Fruit fly (Drosophila melanogaster): ENCODE data around the gene skd.

Gene skd

DNA sequence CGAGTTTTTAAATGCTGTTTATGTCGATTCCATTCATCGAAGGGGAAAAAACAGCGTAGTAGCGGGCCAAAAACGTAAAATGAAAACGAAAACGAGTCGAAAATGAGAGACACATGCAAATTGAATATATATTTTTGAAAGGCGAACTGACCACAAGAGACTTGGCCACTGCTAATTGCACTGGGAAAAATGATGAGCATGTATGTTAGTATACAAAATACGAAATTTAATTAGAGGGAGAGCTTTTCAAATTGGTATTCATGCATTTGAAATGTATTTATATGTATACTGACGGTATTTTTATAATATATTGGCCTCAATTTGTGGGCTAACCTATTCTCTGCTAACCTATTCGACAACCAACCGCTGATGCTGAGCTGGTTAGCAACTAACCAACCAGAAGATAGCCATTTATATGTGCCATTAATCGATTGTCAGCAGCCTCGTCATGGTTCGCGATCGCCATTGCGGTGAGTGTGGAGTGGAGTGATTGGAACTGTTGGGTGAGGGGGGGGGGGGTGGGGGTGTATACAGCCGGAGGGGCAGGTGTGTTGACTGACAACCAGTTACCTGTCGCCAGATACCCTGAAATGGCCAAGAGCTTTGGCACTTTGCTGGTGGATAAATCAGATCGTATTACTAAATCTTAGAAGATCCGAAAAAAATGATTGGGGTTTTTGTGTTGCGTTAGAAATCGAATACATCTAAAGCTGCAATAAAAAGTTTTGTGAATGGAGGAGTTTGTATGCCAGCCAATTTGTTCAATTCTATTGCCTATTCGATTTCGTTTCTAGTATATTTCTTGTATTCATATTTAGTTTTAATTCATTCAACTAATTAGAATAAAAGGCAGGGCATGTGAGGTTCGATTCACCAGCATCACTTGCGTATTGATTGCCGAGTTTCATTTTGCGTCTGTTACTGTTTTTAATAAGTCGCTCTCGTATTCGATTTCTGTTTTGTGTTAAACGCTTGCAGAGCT lies 15.0 kb upstream of the skd start (continued):
- TF ChIP-seq stc (GFP tag; IDR thresholded peaks at IDR 0.05) (peak; percentile 15; the same call in 1 of the 2 replicates), Drgx (GFP tag; IDR thresholded peaks at IDR 0.05) (peak; percentile 63), CkIIα-i1 (GFP tag; IDR thresholded peaks at IDR 0.05) (no peak), gfzf (GFP tag; optimal IDR thresholded peaks at IDR 0.05) (no peak), CoRest (tag; optimal IDR thresholded peaks at IDR 0.05) (no peak), CG11695 (GFP tag; IDR thresholded peaks at IDR 0.05) (peak; percentile 66; the same call in 2 of the 3 replicates), yki (optimal IDR thresholded peaks at IDR 0.05) (no peak), CG10431 (GFP tag; optimal IDR thresholded peaks at IDR 0.05) (no peak), CG7556 (GFP tag; optimal IDR thresholded peaks at IDR 0.05) (peak; percentile 25), CG2116 (GFP tag; optimal IDR thresholded peaks at IDR 0.05) (no peak), unc-4 (GFP tag; IDR thresholded peaks at IDR 0.05; ENCODE audit: partially characterized antibody) (no peak), btn (GFP tag; optimal IDR thresholded peaks at IDR 0.05) (no peak), ci (GFP tag; IDR thresholded peaks at IDR 0.05) (peak; percentile 56; the same call in 1 of the 3 replicates), hth (optimal IDR thresholded peaks at IDR 0.05) (no peak), MESR4 (GFP tag; optimal IDR thresholded peaks at IDR 0.05) (no peak), CG31365 (tag; optimal IDR thresholded peaks at IDR 0.05) (no peak), CG1792 (GFP tag; optimal IDR thresholded peaks at IDR 0.05) (no peak), MBD-R2 (GFP tag; IDR thresholded peaks at IDR 0.05) (0 out of 2 replicates have a peak, but pooled peaks have one; percentile 24), Dref (GFP tag; IDR thresholded peaks at IDR 0.05) (no peak), CG16863 (GFP tag; optimal IDR thresholded peaks at IDR 0.05) (no peak), ftz-f1 (GFP tag; optimal IDR thresholded peaks at IDR 0.05) (no peak), Kr (GFP tag; optimal IDR thresholded peaks at IDR 0.05) (no peak), CG30403 (GFP tag; optimal IDR thresholded peaks at IDR 0.05) (peak; percentile 6), CG4360 (GFP tag; IDR thresholded peaks at IDR 0.05) (no peak), CG11085 (GFP tag; IDR thresholded peaks at IDR 0.05) (0 out of 2 replicates have a peak, but pooled peaks have one; percentile 6), Atf-2 (GFP tag; optimal IDR thresholded peaks at IDR 0.05) (no peak), pb (GFP tag; optimal IDR thresholded peaks at IDR 0.05) (no peak), vvl (GFP tag; IDR thresholded peaks at IDR 0.05) (0 out of 2 replicates have a peak, but pooled peaks have one; percentile 36), CG11504 (tag; optimal IDR thresholded peaks at IDR 0.05) (peak; percentile 41), CG10543 (GFP tag; optimal IDR thresholded peaks at IDR 0.05) (no peak), ken (GFP tag; IDR thresholded peaks at IDR 0.05) (no peak), pho (GFP tag; optimal IDR thresholded peaks at IDR 0.05) (no peak)

dm6 chr3L:21040831-21041230 lies 13.6 kb upstream of the skd start:
- TF ChIP-seq TFAM (GFP tag; optimal IDR thresholded peaks at IDR 0.05) (no peak), Hmr (GFP tag; optimal IDR thresholded peaks at IDR 0.05) (no peak), CG7357 (GFP tag; IDR thresholded peaks at IDR 0.05) (no peak), NfI (GFP tag; optimal IDR thresholded peaks at IDR 0.05) (no peak), Lim3 (GFP tag; IDR thresholded peaks at IDR 0.05) (no peak), HmgZ (tag; optimal IDR thresholded peaks at IDR 0.05) (no peak), Fer1 (GFP tag; optimal IDR thresholded peaks at IDR 0.05) (no peak), chinmo (GFP tag; IDR thresholded peaks at IDR 0.05; ENCODE audit: partially characterized antibody) (peak; percentile 51; the same call in 1 of the 4 replicates), pan (optimal IDR thresholded peaks at IDR 0.05) (no peak), pan (GFP tag; optimal IDR thresholded peaks at IDR 0.05 in 1 of 2, IDR thresholded peaks at IDR 0.05 in 1 of 2) (peak in 1 of 2 experiments; percentile 22), CG10366 (GFP tag; IDR thresholded peaks at IDR 0.05) (no peak), CG9932 (GFP tag; IDR thresholded peaks at IDR 0.05) (no peak), CG2712 (tag; optimal IDR thresholded peaks at IDR 0.05) (no peak), CG17385 (GFP tag; optimal IDR thresholded peaks at IDR 0.05) (peak; percentile 43), CHES-1-like (GFP tag; optimal IDR thresholded peaks at IDR 0.05) (no peak), CG8944 (GFP tag; optimal IDR thresholded peaks at IDR 0.05) (no peak), CG7928 (GFP tag; optimal IDR thresholded peaks at IDR 0.05) (no peak), fu2 (GFP tag; optimal IDR thresholded peaks at IDR 0.05) (no peak), ttk (GFP tag; IDR thresholded peaks at IDR 0.05) (no peak), CG15696 (tag; optimal IDR thresholded peaks at IDR 0.05) (no peak)
